Worm (Caenorhabditis elegans) whole organism, L4 larva: ENCODE measurements around the gene dgk-2.

Source experiments
- F26F4.8 ChIP-seq: fragments of 200-800 bp; sonication (Bioruptor generic); conservative IDR thresholded peaks from 2 replicates; pipeline ENCODE4 v1.3.6; 2022; ENCODE audit warnings: missing genetic modification characterization, missing compliant biosample characterization
- T20F7.1 ChIP-seq: fragments of 200-800 bp; sonication (Bioruptor generic); optimal IDR thresholded peaks from 2 replicates; lab custom pipeline; 2018; ENCODE audit warnings: mild to moderate bottlenecking, missing genetic modification characterization, missing compliant biosample characterization
- aha-1 ChIP-seq: fragments of 150-350 bp; peaks from one replicate; lab custom pipeline; 2014; ENCODE audit warnings: missing biosample characterization, missing genetic modification characterization
- ceh-28 ChIP-seq: fragments of 150-350 bp; optimal IDR thresholded peaks from 2 replicates; lab custom pipeline; 2014; ENCODE audit warnings: missing biosample characterization, missing genetic modification reagents, missing genetic modification characterization
- ceh-32 ChIP-seq: sonication (generic microtip); optimal IDR thresholded peaks from 2 replicates; lab custom pipeline; 2016; ENCODE audit warnings: mild to moderate bottlenecking, missing genetic modification characterization, missing compliant biosample characterization; ENCODE audit not compliant: poor library complexity
- ctbp-1 ChIP-seq: fragments of 200-800 bp; sonication (Bioruptor generic); IDR thresholded peaks from 2 replicates; pipeline ENCODE4 v1.3.6; 2022; ENCODE audit warnings: missing genetic modification reagents, missing genetic modification characterization, missing compliant biosample characterization
- daf-16 ChIP-seq, 3 experiments: sonication (generic microtip); optimal IDR thresholded peaks; 2 replicates each; lab custom pipeline; 2016 to 2017; ENCODE audit warnings: missing genetic modification characterization in 3 of 3, missing genetic modification reagents in 3 of 3, mild to moderate bottlenecking in 2 of 3, missing compliant biosample characterization in 2 of 3, missing biosample characterization in 1 of 3, moderate library complexity in 1 of 3
- daf-8 ChIP-seq: fragments of 200-800 bp; sonication (Bioruptor generic); IDR thresholded peaks from 2 replicates; pipeline ENCODE4 v1.3.6; 2022; ENCODE audit warnings: missing genetic modification characterization, missing compliant biosample characterization
- dmd-6 ChIP-seq: fragments of 200-800 bp; sonication (Bioruptor generic); IDR thresholded peaks from 2 replicates; pipeline ENCODE4 v1.3.6; 2022; ENCODE audit warnings: missing genetic modification reagents, missing genetic modification characterization, missing compliant biosample characterization
- dmd-8 ChIP-seq: fragments of 200-800 bp; sonication (Bioruptor generic); IDR thresholded peaks from 2 replicates; pipeline ENCODE4 v1.3.6; 2022; ENCODE audit warnings: missing genetic modification characterization, missing compliant biosample characterization
- dmd-9 ChIP-seq: fragments of 200-800 bp; sonication (Bioruptor generic); IDR thresholded peaks from 2 replicates; pipeline ENCODE4 v1.3.6; 2022; ENCODE audit warnings: missing genetic modification reagents, missing genetic modification characterization, missing compliant biosample characterization
- dpl-1 ChIP-seq: fragments of 150-350 bp; optimal IDR thresholded peaks from 2 replicates; lab custom pipeline; 2014; ENCODE audit warnings: missing biosample characterization, missing genetic modification reagents, missing genetic modification characterization
- duxl-1 ChIP-seq: sonication (generic microtip); optimal IDR thresholded peaks from 2 replicates; lab custom pipeline; 2016; ENCODE audit warnings: mild to moderate bottlenecking, missing genetic modification characterization, moderate library complexity, missing compliant biosample characterization; ENCODE audit not compliant: poor library complexity
- dve-1 ChIP-seq: sonication (generic microtip); optimal IDR thresholded peaks from 2 replicates; lab custom pipeline; 2017; ENCODE audit warnings: antibody characterized with exemption, mild to moderate bottlenecking, missing genetic modification characterization, missing compliant biosample characterization; ENCODE audit not compliant: insufficient read depth
- egl-27 ChIP-seq: sonication (generic microtip); optimal IDR thresholded peaks from 3 replicates; lab custom pipeline; 2017; ENCODE audit warnings: missing biosample characterization, missing genetic modification reagents, missing genetic modification characterization
- fkh-10 ChIP-seq: fragments of 150-350 bp; optimal IDR thresholded peaks from 2 replicates; lab custom pipeline; 2014; ENCODE audit warnings: missing biosample characterization, missing genetic modification reagents, missing genetic modification characterization
- hlh-11 ChIP-seq: fragments of 200-800 bp; sonication (Bioruptor generic); optimal IDR thresholded peaks from 2 replicates; lab custom pipeline; 2018; ENCODE audit warnings: mild to moderate bottlenecking, missing genetic modification characterization, missing compliant biosample characterization
- hlh-30 ChIP-seq: sonication (generic microtip); optimal IDR thresholded peaks from 2 replicates; lab custom pipeline; 2017; ENCODE audit warnings: antibody characterized with exemption, mild to moderate bottlenecking, missing genetic modification characterization, missing compliant biosample characterization; ENCODE audit not compliant: insufficient read depth
- hmg-1.1 ChIP-seq: fragments of 200-800 bp; sonication (Bioruptor generic); IDR thresholded peaks from 2 replicates; pipeline ENCODE4 v1.3.6; 2022; ENCODE audit warnings: missing genetic modification reagents, missing genetic modification characterization, missing compliant biosample characterization
- lin-1 ChIP-seq: fragments of 200-800 bp; sonication (Bioruptor generic); IDR thresholded peaks from 2 replicates; pipeline ENCODE4 v1.3.6; 2022; ENCODE audit warnings: missing genetic modification reagents, missing genetic modification characterization, missing compliant biosample characterization
- lsy-2 ChIP-seq, 2 experiments: fragments of 150-350 bp in 1 of 2; sonication (generic microtip) in 1 of 2; optimal IDR thresholded peaks; 2 replicates each; lab custom pipeline; 2014 to 2017; ENCODE audit warnings: missing biosample characterization in 2 of 2, missing genetic modification characterization in 2 of 2
- madf-5 ChIP-seq, 2 experiments: fragments of 200-800 bp; sonication (Bioruptor generic); IDR thresholded peaks; 2 replicates each; pipeline ENCODE4 v1.3.6; 2022; ENCODE audit warnings: missing compliant biosample characterization in 2 of 2, missing genetic modification characterization in 2 of 2
- madf-9 ChIP-seq: fragments of 200-800 bp; sonication (Bioruptor generic); conservative IDR thresholded peaks from 2 replicates; pipeline ENCODE4 v1.3.6; 2022; ENCODE audit warnings: missing genetic modification reagents, missing genetic modification characterization, missing compliant biosample characterization
- mep-1 ChIP-seq: fragments of 150-350 bp; sonication (generic microtip); optimal IDR thresholded peaks from 3 replicates; lab custom pipeline; 2014; ENCODE audit warnings: missing biosample characterization, missing genetic modification characterization
- mes-2 ChIP-seq: sonication (generic microtip); optimal IDR thresholded peaks from 2 replicates; lab custom pipeline; 2016; ENCODE audit warnings: missing genotype, mild to moderate bottlenecking, missing genetic modification characterization, missing compliant biosample characterization; ENCODE audit not compliant: poor library complexity, severe bottlenecking
- mxl-3 ChIP-seq: fragments of 200-800 bp; sonication (Bioruptor generic); optimal IDR thresholded peaks from 2 replicates; lab custom pipeline; 2018; ENCODE audit warnings: mild to moderate bottlenecking, missing genetic modification characterization, missing compliant biosample characterization
- nhr-10 ChIP-seq: fragments of 150-350 bp; optimal IDR thresholded peaks from 2 replicates; lab custom pipeline; 2014; ENCODE audit warnings: missing biosample characterization, missing genetic modification characterization
- nhr-11 ChIP-seq: fragments of 150-350 bp; optimal IDR thresholded peaks from 2 replicates; lab custom pipeline; 2014; ENCODE audit warnings: missing biosample characterization, missing genetic modification characterization
- nhr-25 ChIP-seq: sonication (generic microtip); optimal IDR thresholded peaks from 2 replicates; lab custom pipeline; 2017; ENCODE audit warnings: missing genetic modification characterization, mild to moderate bottlenecking, missing compliant biosample characterization, antibody characterized with exemption, moderate library complexity, borderline replicate concordance; ENCODE audit not compliant: insufficient read depth
- nhr-28 ChIP-seq: fragments of 150-350 bp; optimal IDR thresholded peaks from 2 replicates; lab custom pipeline; 2014; ENCODE audit warnings: missing biosample characterization, missing genetic modification characterization
- nhr-6 ChIP-seq: fragments of 150-350 bp; optimal IDR thresholded peaks from 2 replicates; lab custom pipeline; 2014; ENCODE audit warnings: missing biosample characterization, missing genetic modification characterization
- nhr-77 ChIP-seq: fragments of 150-350 bp; optimal IDR thresholded peaks from 2 replicates; lab custom pipeline; 2014; ENCODE audit warnings: missing biosample characterization, missing genetic modification characterization
- pha-4 ChIP-seq, 2 experiments: fragments of 150-350 bp in 1 of 2; fragments of 200-800 bp in 1 of 2; sonication (Bioruptor generic) in 1 of 2; IDR thresholded peaks in 1 of 2; optimal IDR thresholded peaks in 1 of 2; 2 replicates each; pipeline versions ENCODE4 v1.3.6 to Lab custom; 2014 to 2022; ENCODE audit warnings: missing genetic modification characterization in 2 of 2, missing genetic modification reagents in 2 of 2, missing biosample characterization in 1 of 2, missing compliant biosample characterization in 1 of 2
- pqm-1 ChIP-seq: sonication (generic microtip); optimal IDR thresholded peaks from 2 replicates; lab custom pipeline; 2017; ENCODE audit warnings: missing biosample characterization, missing genetic modification characterization
- sdz-12 ChIP-seq: fragments of 200-800 bp; sonication (Bioruptor generic); optimal IDR thresholded peaks from 2 replicates; lab custom pipeline; 2018; ENCODE audit warnings: mild to moderate bottlenecking, missing genetic modification characterization, missing compliant biosample characterization
- set-16 ChIP-seq: fragments of 200-800 bp; sonication (Bioruptor generic); IDR thresholded peaks from 2 replicates; pipeline ENCODE4 v1.3.6; 2022; ENCODE audit warnings: missing genetic modification reagents, missing genetic modification characterization, missing compliant biosample characterization
- spr-1 ChIP-seq: sonication (generic microtip); optimal IDR thresholded peaks from 2 replicates; lab custom pipeline; 2016; ENCODE audit warnings: mild to moderate bottlenecking, missing genetic modification characterization, missing compliant biosample characterization
- spr-3 ChIP-seq: fragments of 200-800 bp; sonication (Bioruptor generic); optimal IDR thresholded peaks from 2 replicates; lab custom pipeline; 2018; ENCODE audit warnings: mild to moderate bottlenecking, missing genetic modification characterization, missing compliant biosample characterization
- zip-2 ChIP-seq: fragments of 150-350 bp; optimal IDR thresholded peaks from 2 replicates; lab custom pipeline; 2014; ENCODE audit warnings: missing biosample characterization, missing genetic modification characterization

Gene dgk-2

DNA sequence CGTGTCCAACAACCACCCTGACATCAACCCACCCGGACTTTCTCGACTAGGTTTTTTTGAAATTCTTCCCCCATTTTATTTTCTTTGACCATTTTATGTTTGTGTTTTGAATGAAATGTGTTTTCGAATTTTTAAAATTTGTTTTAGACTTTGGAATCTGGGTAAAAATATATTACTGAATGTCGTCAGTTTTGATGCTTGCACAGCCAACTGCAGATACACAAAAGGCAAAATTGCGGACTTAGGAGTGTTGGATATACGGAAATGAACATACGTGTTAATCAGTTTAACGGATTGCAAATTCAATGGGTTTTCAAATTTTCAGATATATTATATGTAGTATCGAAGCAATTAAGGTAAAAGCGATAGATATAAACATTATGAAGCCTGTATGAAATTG lies 12.6 kb upstream of the dgk-2 start:
- TF ChIP-seq lsy-2 (tag; optimal IDR thresholded peaks at IDR 0.05; lab: Kevin White, UChicago) (peak in 1 of 2 experiments; percentile 49), nhr-6 (peak; percentile 61), hlh-30 (tag; lab: Kevin White, UChicago) (peak; percentile 23), spr-1 (tag; lab: Kevin White, UChicago) (no peak), T20F7.1 (GFP tag; lab: Kevin White, UChicago) (peak; percentile 12), mep-1 (tag; lab: Kevin White, UChicago) (peak; percentile 43), pqm-1 (tag; lab: Kevin White, UChicago) (no peak), fkh-10 (GFP tag; lab: Kevin White, UChicago) (no peak), nhr-10 (tag; lab: Kevin White, UChicago) (no peak), madf-5 (GFP tag; IDR thresholded peaks at IDR 0.05; lab: Robert Waterston, UW) (no peak), mes-2 (tag; lab: Kevin White, UChicago) (peak; percentile 46)

- no peak for TF ChIP-seq lin-1 (GFP tag; lab: Robert Waterston, UW)
- TF ChIP-seq dve-1 (tag; lab: Kevin White, UChicago): peak; percentile 41
- no peak for TF ChIP-seq F26F4.8 (GFP tag; lab: Robert Waterston, UW)
- TF ChIP-seq madf-9 (GFP tag; lab: Robert Waterston, UW): no peak
- peak; percentile 6 for TF ChIP-seq mep-1 (tag; lab: Kevin White, UChicago)
- no peak for TF ChIP-seq daf-16 (GFP tag; optimal IDR thresholded peaks at IDR 0.05; lab: Kevin White, UChicago)
- peak; percentile 18 for TF ChIP-seq daf-16 (tag; optimal IDR thresholded peaks at IDR 0.05; lab: Kevin White, UChicago)
- peak; percentile 62 for TF ChIP-seq set-16 (GFP tag; lab: Robert Waterston, UW)
- 0 out of 2 replicates have a peak, but pooled peaks have one; percentile 19 for TF ChIP-seq hmg-1.1
- 0 out of 2 replicates have a peak, but pooled peaks have one; percentile 50 for TF ChIP-seq dmd-9 (GFP tag; lab: Robert Waterston, UW)
- TF ChIP-seq pha-4 (GFP tag; IDR thresholded peaks at IDR 0.05; lab: Robert Waterston, UW): peak; percentile 50; the same call in 1 of the 2 replicates
- no peak for TF ChIP-seq pha-4 (tag; optimal IDR thresholded peaks at IDR 0.05; lab: Kevin White, UChicago)
- TF ChIP-seq ceh-32 (tag; lab: Kevin White, UChicago): no peak
- TF ChIP-seq dmd-6 (GFP tag; lab: Robert Waterston, UW): peak; percentile 9; the same call in 1 of the 2 replicates
- TF ChIP-seq mxl-3 (GFP tag; lab: Kevin White, UChicago): peak; percentile 27
- no peak for TF ChIP-seq ceh-28 (tag; lab: Kevin White, UChicago)
- no peak for TF ChIP-seq dpl-1 (GFP tag; lab: Kevin White, UChicago)
- peak; percentile 48 for TF ChIP-seq hlh-11 (tag; lab: Kevin White, UChicago)
- TF ChIP-seq mes-2 (tag; lab: Kevin White, UChicago): peak; percentile 30
These were observed 9.5 kb upstream of the dgk-2 start, which contains the start of gene spr-3 for ce11 chrX:4513657-4514143. Gene spr-3 (plus strand): TSS chrX:4514093.

DNA sequence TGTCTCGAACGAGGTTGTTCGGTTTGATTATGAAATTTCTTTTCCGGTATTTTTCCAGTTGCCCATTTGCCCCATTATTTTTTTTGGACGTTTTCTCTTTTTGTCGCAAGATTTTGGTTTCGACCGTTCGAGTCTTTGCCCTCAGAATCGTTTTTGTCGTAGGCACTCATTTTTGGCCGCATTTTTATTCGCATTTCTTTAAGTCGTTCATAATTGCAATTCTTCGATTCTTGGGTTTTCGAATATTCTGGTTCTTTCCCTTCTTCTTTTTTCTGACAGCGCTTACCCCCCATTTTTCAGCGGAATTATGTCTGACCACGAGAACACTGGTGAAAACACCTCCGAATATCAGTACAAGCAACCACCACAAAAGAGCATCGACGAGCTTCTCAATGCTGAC lies 4.0 kb upstream of the dgk-2 start, which contains the start of gene rhi-1:
TSS of gene rhi-1 (plus strand) at position 301 of the 400 bp plus-strand sequence.
- TF ChIP-seq dmd-9 (GFP tag; lab: Robert Waterston, UW) (no peak), lsy-2 (tag; optimal IDR thresholded peaks at IDR 0.05; lab: Kevin White, UChicago) (peak in 1 of 2 experiments; percentile 13)
- TF ChIP-seq, all 104 proteins: peak for 1

DNA sequence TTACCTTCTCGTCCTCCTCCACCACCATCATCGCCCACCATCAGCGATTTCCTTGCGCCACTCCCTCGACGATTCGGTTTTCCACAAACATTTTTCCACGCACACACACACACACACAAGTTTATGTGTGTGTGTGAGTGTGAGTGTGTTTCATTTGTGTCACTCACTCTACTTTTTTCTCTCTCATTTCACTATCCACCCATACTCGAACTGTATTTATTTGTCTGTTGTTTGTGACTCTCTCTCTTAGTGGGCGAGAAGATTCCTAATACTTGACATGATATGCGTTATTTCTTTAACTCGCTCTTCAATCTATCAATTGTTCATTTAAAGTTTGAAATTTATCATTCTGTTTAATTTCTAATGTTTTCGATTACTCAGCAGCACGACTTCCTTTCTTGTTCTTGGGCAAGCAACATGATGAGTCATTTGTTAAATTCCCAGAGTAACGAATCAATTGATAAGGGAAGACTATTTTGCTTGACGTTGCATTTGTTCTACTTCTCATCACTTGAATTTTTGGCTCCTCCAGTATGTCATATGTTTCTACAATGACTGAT lies 3.0 kb upstream of the dgk-2 start:
- TF ChIP-seq pqm-1 (tag; lab: Kevin White, UChicago) (peak; percentile 29), ctbp-1 (GFP tag; lab: Robert Waterston, UW) (no peak), T20F7.1 (GFP tag; lab: Kevin White, UChicago) (peak; percentile 13), aha-1 (peak; percentile 54), dve-1 (tag; lab: Kevin White, UChicago) (peak; percentile 20), spr-3 (GFP tag; lab: Kevin White, UChicago) (no peak), daf-16 (GFP tag; optimal IDR thresholded peaks at IDR 0.05; lab: Kevin White, UChicago) (no peak), daf-16 (tag; optimal IDR thresholded peaks at IDR 0.05; lab: Kevin White, UChicago) (peak; percentile 76), duxl-1 (tag; lab: Kevin White, UChicago) (no peak), hlh-30 (tag; lab: Kevin White, UChicago) (peak; percentile 22), mes-2 (tag; lab: Kevin White, UChicago) (no peak), nhr-11 (tag; lab: Kevin White, UChicago) (no peak), sdz-12 (GFP tag; lab: Kevin White, UChicago) (no peak), fkh-10 (GFP tag; lab: Kevin White, UChicago) (no peak), nhr-25 (tag; lab: Kevin White, UChicago) (no peak), dmd-9 (GFP tag; lab: Robert Waterston, UW) (no peak), egl-27 (tag; lab: Kevin White, UChicago) (no peak), dmd-6 (GFP tag; lab: Robert Waterston, UW) (peak; percentile 37), zip-2 (tag; lab: Kevin White, UChicago) (no peak), nhr-28 (tag; lab: Kevin White, UChicago) (peak; percentile 77), nhr-77 (peak; percentile 29), daf-8 (GFP tag; lab: Robert Waterston, UW) (no peak), dmd-8 (GFP tag; lab: Robert Waterston, UW) (no peak)
